Worm (Caenorhabditis elegans): ENCODE data around the gene elo-5.
A peak's percentile ranks its signal among the peaks of the same experiment; 100 is the strongest.

elo-5 gene

ce11 chrIV:5400609-5401008 lies 23.7 kb upstream of the elo-5 start, which contains the start of gene ZK616.1:
ZK616.1 (plus strand) TSS chrIV:5400909.
- TF ChIP-seq hmbx-1 (tag; optimal IDR thresholded peaks at IDR 0.05) (no peak), ets-7 (tag; optimal IDR thresholded peaks at IDR 0.05) (no peak), aly-1 (tag; optimal IDR thresholded peaks at IDR 0.05) (no peak), tbx-11 (GFP tag; IDR thresholded peaks at IDR 0.05) (no peak), scrt-1 (GFP tag; IDR thresholded peaks at IDR 0.05) (no peak), hmg-4 (GFP tag; optimal IDR thresholded peaks at IDR 0.05) (no peak), ceh-13 (GFP tag; optimal IDR thresholded peaks at IDR 0.05) (no peak), hnd-1 (tag; optimal IDR thresholded peaks at IDR 0.05) (no peak), flt-1 (GFP tag; IDR thresholded peaks at IDR 0.05) (no peak), tra-4 (tag; optimal IDR thresholded peaks at IDR 0.05) (no peak), pes-1 (GFP tag; IDR thresholded peaks at IDR 0.05) (no peak), ama-1 (optimal IDR thresholded peaks at IDR 0.05) (no peak), sea-1 (GFP tag; conservative IDR thresholded peaks at IDR 0.05) (no peak), ceh-36 (tag; optimal IDR thresholded peaks at IDR 0.05) (no peak), tbx-37 (GFP tag; conservative IDR thresholded peaks at IDR 0.05) (no peak), B0310.2 (tag; optimal IDR thresholded peaks at IDR 0.05) (no peak), F13C5.2 (tag; optimal IDR thresholded peaks at IDR 0.05) (no peak)

- TF ChIP-seq ets-7 (tag; optimal IDR thresholded peaks at IDR 0.05) (no peak), ceh-13 (GFP tag; optimal IDR thresholded peaks at IDR 0.05) (no peak), hmg-4 (GFP tag; optimal IDR thresholded peaks at IDR 0.05) (no peak), hnd-1 (tag; optimal IDR thresholded peaks at IDR 0.05) (no peak), ama-1 (optimal IDR thresholded peaks at IDR 0.05) (no peak), scrt-1 (GFP tag; IDR thresholded peaks at IDR 0.05) (no peak), sea-1 (GFP tag; conservative IDR thresholded peaks at IDR 0.05) (no peak), F13C5.2 (tag; optimal IDR thresholded peaks at IDR 0.05) (no peak), tbx-11 (GFP tag; IDR thresholded peaks at IDR 0.05) (no peak), flt-1 (GFP tag; IDR thresholded peaks at IDR 0.05) (no peak), hmbx-1 (tag; optimal IDR thresholded peaks at IDR 0.05) (no peak), tra-4 (tag; optimal IDR thresholded peaks at IDR 0.05) (no peak), B0310.2 (tag; optimal IDR thresholded peaks at IDR 0.05) (no peak), aly-1 (tag; optimal IDR thresholded peaks at IDR 0.05) (no peak), tbx-37 (GFP tag; conservative IDR thresholded peaks at IDR 0.05) (no peak), ceh-36 (tag; optimal IDR thresholded peaks at IDR 0.05) (no peak), pes-1 (GFP tag; IDR thresholded peaks at IDR 0.05) (no peak)
Measured at ce11 chrIV:5397539-5397938, 20.6 kb upstream of the elo-5 start, which contains the start of gene ZK616.2. ZK616.2 (plus strand) TSS chrIV:5397839.

ce11 chrIV:5396769-5397168 lies 19.9 kb upstream of the elo-5 start, which contains the start of gene ZK616.3:
ZK616.3 (plus strand) TSS chrIV:5397069.
- TF ChIP-seq tbx-37 (GFP tag; conservative IDR thresholded peaks at IDR 0.05) (no peak), tbx-11 (GFP tag; IDR thresholded peaks at IDR 0.05) (no peak), ceh-36 (tag; optimal IDR thresholded peaks at IDR 0.05) (no peak), sea-1 (GFP tag; conservative IDR thresholded peaks at IDR 0.05) (no peak), B0310.2 (tag; optimal IDR thresholded peaks at IDR 0.05) (no peak)

ce11 chrIV:5394687-5395086 lies 17.8 kb upstream of the elo-5 start, which contains the start of the genes perm-3 and swsn-6:
perm-3 (minus strand) TSS chrIV:5394804.
swsn-6 (plus strand) TSS chrIV:5395033.
- no peak for TF ChIP-seq hmg-4 (GFP tag; optimal IDR thresholded peaks at IDR 0.05)
- TF ChIP-seq F13C5.2 (tag; optimal IDR thresholded peaks at IDR 0.05): peak; percentile 20
- no peak for TF ChIP-seq scrt-1 (GFP tag; IDR thresholded peaks at IDR 0.05)
- no peak for TF ChIP-seq tra-4 (tag; optimal IDR thresholded peaks at IDR 0.05)
- TF ChIP-seq hmbx-1 (tag; optimal IDR thresholded peaks at IDR 0.05): no peak

- TF ChIP-seq F13C5.2 (tag; optimal IDR thresholded peaks at IDR 0.05) (no peak), tbx-37 (GFP tag; conservative IDR thresholded peaks at IDR 0.05) (no peak), ceh-13 (GFP tag; optimal IDR thresholded peaks at IDR 0.05) (no peak), hmg-4 (GFP tag; optimal IDR thresholded peaks at IDR 0.05) (no peak), ets-7 (tag; optimal IDR thresholded peaks at IDR 0.05) (no peak), sea-1 (GFP tag; conservative IDR thresholded peaks at IDR 0.05) (no peak), tbx-11 (GFP tag; IDR thresholded peaks at IDR 0.05) (no peak), flt-1 (GFP tag; IDR thresholded peaks at IDR 0.05) (no peak), ceh-36 (tag; optimal IDR thresholded peaks at IDR 0.05) (no peak), pes-1 (GFP tag; IDR thresholded peaks at IDR 0.05) (no peak), scrt-1 (GFP tag; IDR thresholded peaks at IDR 0.05) (no peak), hnd-1 (tag; optimal IDR thresholded peaks at IDR 0.05) (no peak)
Measured at ce11 chrIV:5393566-5393965, 16.6 kb upstream of the elo-5 start.

ce11 chrIV:5391507-5392057 lies 14.7 kb upstream of the elo-5 start, which contains the start of the genes htp-1 and ZK616.5:
htp-1 (minus strand) TSS chrIV:5391557.
ZK616.5 (plus strand) TSS chrIV:5391929.
- TF ChIP-seq ceh-13 (GFP tag; optimal IDR thresholded peaks at IDR 0.05) (no peak), scrt-1 (GFP tag; IDR thresholded peaks at IDR 0.05) (no peak), ets-7 (tag; optimal IDR thresholded peaks at IDR 0.05) (no peak), B0310.2 (tag; optimal IDR thresholded peaks at IDR 0.05) (no peak), F13C5.2 (tag; optimal IDR thresholded peaks at IDR 0.05) (no peak), tbx-37 (GFP tag; conservative IDR thresholded peaks at IDR 0.05) (no peak), tbx-11 (GFP tag; IDR thresholded peaks at IDR 0.05) (no peak), hmg-4 (GFP tag; optimal IDR thresholded peaks at IDR 0.05) (no peak), ama-1 (optimal IDR thresholded peaks at IDR 0.05) (no peak), tra-4 (tag; optimal IDR thresholded peaks at IDR 0.05) (no peak), pes-1 (GFP tag; IDR thresholded peaks at IDR 0.05) (no peak), hmbx-1 (tag; optimal IDR thresholded peaks at IDR 0.05) (no peak), hnd-1 (tag; optimal IDR thresholded peaks at IDR 0.05) (no peak), aly-1 (tag; optimal IDR thresholded peaks at IDR 0.05) (no peak), flt-1 (GFP tag; IDR thresholded peaks at IDR 0.05) (no peak), sea-1 (GFP tag; conservative IDR thresholded peaks at IDR 0.05) (no peak), ceh-36 (tag; optimal IDR thresholded peaks at IDR 0.05) (no peak)

ce11 chrIV:5389951-5390350 lies 13.0 kb upstream of the elo-5 start:
- TF ChIP-seq hnd-1 (tag; optimal IDR thresholded peaks at IDR 0.05) (no peak), F13C5.2 (tag; optimal IDR thresholded peaks at IDR 0.05) (no peak), ets-7 (tag; optimal IDR thresholded peaks at IDR 0.05) (no peak), scrt-1 (GFP tag; IDR thresholded peaks at IDR 0.05) (no peak), tbx-37 (GFP tag; conservative IDR thresholded peaks at IDR 0.05) (no peak), B0310.2 (tag; optimal IDR thresholded peaks at IDR 0.05) (no peak), hmbx-1 (tag; optimal IDR thresholded peaks at IDR 0.05) (no peak), ama-1 (optimal IDR thresholded peaks at IDR 0.05) (no peak), pes-1 (GFP tag; IDR thresholded peaks at IDR 0.05) (no peak), ceh-13 (GFP tag; optimal IDR thresholded peaks at IDR 0.05) (no peak), aly-1 (tag; optimal IDR thresholded peaks at IDR 0.05) (no peak), hmg-4 (GFP tag; optimal IDR thresholded peaks at IDR 0.05) (no peak), sea-1 (GFP tag; conservative IDR thresholded peaks at IDR 0.05) (no peak), flt-1 (GFP tag; IDR thresholded peaks at IDR 0.05) (no peak), tbx-11 (GFP tag; IDR thresholded peaks at IDR 0.05) (no peak), ceh-36 (tag; optimal IDR thresholded peaks at IDR 0.05) (no peak), tra-4 (tag; optimal IDR thresholded peaks at IDR 0.05) (no peak)
